Fruit fly (Drosophila melanogaster) whole organism, prepupa: Measurements from ENCODE around the gene Sms.

ENCODE experiments used
- CG10631 ChIP-seq: fragments of 200-800 bp; sonication (Bioruptor generic); optimal IDR thresholded peaks from 2 replicates; lab custom pipeline; 2016; ENCODE audit warnings: missing biosample characterization, missing genetic modification characterization
- CG10669 ChIP-seq: fragments of 200-800 bp; sonication (Bioruptor generic); optimal IDR thresholded peaks from 3 replicates; lab custom pipeline; 2018; ENCODE audit warnings: missing biosample characterization, mild to moderate bottlenecking, missing genetic modification characterization, moderate library complexity
- CG31627 ChIP-seq: fragments of 200-800 bp; sonication (Bioruptor generic); optimal IDR thresholded peaks from 3 replicates; lab custom pipeline; 2016; ENCODE audit warnings: missing biosample characterization, missing genetic modification characterization
- CG3919 ChIP-seq: fragments of 200-800 bp; sonication (Bioruptor generic); optimal IDR thresholded peaks from 3 replicates; lab custom pipeline; 2016; ENCODE audit warnings: missing biosample characterization, missing genetic modification characterization
- CG4318 ChIP-seq: fragments of 200-800 bp; sonication (Bioruptor generic); optimal IDR thresholded peaks from 3 replicates; lab custom pipeline; 2017; ENCODE audit warnings: missing biosample characterization, mild to moderate bottlenecking, missing genetic modification characterization
- CG6854 ChIP-seq: fragments of 200-800 bp; sonication (Bioruptor generic); optimal IDR thresholded peaks from 2 replicates; lab custom pipeline; 2017; ENCODE audit warnings: missing biosample characterization, mild to moderate bottlenecking, missing genetic modification characterization
- CG9139 ChIP-seq: fragments of 200-800 bp; sonication (Bioruptor generic); optimal IDR thresholded peaks from 3 replicates; lab custom pipeline; 2017; ENCODE audit warnings: missing biosample characterization, mild to moderate bottlenecking, missing genetic modification characterization
- Gug ChIP-seq: fragments of 200-800 bp; sonication (Bioruptor generic); IDR thresholded peaks from 2 replicates; pipeline ENCODE4 v1.3.6; 2022; ENCODE audit warnings: missing biosample characterization, missing genetic modification characterization
- pdm3 ChIP-seq: fragments of 200-800 bp; sonication (Bioruptor generic); optimal IDR thresholded peaks from 3 replicates; lab custom pipeline; 2016; ENCODE audit warnings: missing biosample characterization, missing genetic modification characterization

DNA sequence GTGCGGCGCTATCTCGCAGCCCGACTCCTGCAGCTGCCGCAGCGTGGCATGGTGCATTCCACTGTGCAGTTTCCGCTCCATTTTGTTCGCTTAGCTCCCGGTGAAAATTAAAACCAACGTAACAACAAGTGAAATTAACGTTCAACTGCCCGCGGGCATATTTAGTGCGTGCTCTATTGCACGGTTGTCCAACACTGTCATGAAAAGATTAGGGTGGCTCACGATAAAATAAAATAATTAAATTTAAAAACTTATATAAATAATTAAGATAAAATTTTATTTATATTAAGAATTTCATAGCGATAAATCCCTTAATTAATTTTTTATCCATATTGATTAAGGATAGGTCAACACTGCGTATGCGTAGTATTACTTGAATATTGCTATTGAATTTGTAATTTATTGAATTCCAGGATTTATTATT, 5.8 kb downstream of the Sms start, which contains the start of gene Pbgs:
- TF ChIP-seq Gug (no peak), CG10669 (GFP tag; lab: Kevin White, UChicago) (no peak), CG4318 (GFP tag; lab: Kevin White, UChicago) (no peak), CG9139 (peak; percentile 3), CG10631 (GFP tag; lab: Kevin White, UChicago) (no peak), CG31627 (no peak), CG6854 (GFP tag; lab: Kevin White, UChicago) (peak; percentile 6), CG3919 (GFP tag; lab: Kevin White, UChicago) (peak; percentile 27), pdm3 (GFP tag; lab: Kevin White, UChicago) (no peak)
